Worm (Caenorhabditis elegans) whole organism, L3 larva: Measurements from ENCODE around the gene nas-17.
"Not testable (repeated sequence)": the region's sequence is repeated elsewhere in the genome, so short reads cannot be mapped to it uniquely, and the experiment has no call there.

Experiments used
- ama-1 ChIP-seq: fragments of 150-350 bp; optimal IDR thresholded peaks from 2 replicates; lab custom pipeline; 2018
- nhr-11 ChIP-seq: fragments of 150-350 bp; optimal IDR thresholded peaks from 2 replicates; lab custom pipeline; 2014; ENCODE audit warnings: missing biosample characterization, missing genetic modification characterization
- nhr-76 ChIP-seq: fragments of 150-350 bp; sonication (generic microtip); optimal IDR thresholded peaks from 5 replicates; lab custom pipeline; 2014; ENCODE audit warnings: missing biosample characterization, missing genetic modification characterization
- pqm-1 ChIP-seq: fragments of 150-350 bp; optimal IDR thresholded peaks from 2 replicates; lab custom pipeline; 2017; ENCODE audit warnings: missing biosample characterization, missing genetic modification characterization, inconsistent platforms
- unc-62 ChIP-seq: fragments of 150-350 bp; sonication (generic microtip); optimal IDR thresholded peaks from 4 replicates; lab custom pipeline; 2014; ENCODE audit warnings: missing biosample characterization, missing genetic modification reagents, missing genetic modification characterization
- ztf-4 ChIP-seq: fragments of 150-350 bp; optimal IDR thresholded peaks from 2 replicates; lab custom pipeline; 2014; ENCODE audit warnings: missing biosample characterization, missing genetic modification characterization

ce11 chrV:11395024-11395423, 3.7 kb upstream of the nas-17 start, which contains the start of gene K03B8.4:
- not testable (repeated sequence) for TF ChIP-seq ama-1; pqm-1; ztf-4 (tag; lab: Kevin White, UChicago); unc-62 (GFP tag; lab: Kevin White, UChicago); nhr-11 (tag; lab: Kevin White, UChicago); nhr-76 (tag; lab: Kevin White, UChicago)
